Worm (Caenorhabditis elegans) whole organism, early embryonic: ENCODE measurements around the gene btb-5.
"Not testable (repeated sequence)": the region's sequence is repeated elsewhere in the genome, so short reads cannot be mapped to it uniquely, and the experiment has no call there.

Source experiments
- ama-1 ChIP-seq: fragments of 150-350 bp; optimal IDR thresholded peaks from 2 replicates; lab custom pipeline; 2014
- ceh-13 ChIP-seq: fragments of 200-800 bp; sonication (Bioruptor generic); optimal IDR thresholded peaks from 2 replicates; lab custom pipeline; 2018; ENCODE audit warnings: mild to moderate bottlenecking, missing genetic modification characterization, missing compliant biosample characterization
- ceh-36 ChIP-seq: sonication (generic microtip); optimal IDR thresholded peaks from 2 replicates; lab custom pipeline; 2016; ENCODE audit warnings: missing genetic modification characterization, inconsistent platforms, missing compliant biosample characterization
- flt-1 ChIP-seq: fragments of 200-800 bp; sonication (Bioruptor generic); IDR thresholded peaks from 2 replicates; pipeline ENCODE4 v1.3.6; 2022; ENCODE audit warnings: missing genetic modification characterization, missing compliant biosample characterization
- hmbx-1 ChIP-seq: sonication (generic microtip); optimal IDR thresholded peaks from 2 replicates; lab custom pipeline; 2016; ENCODE audit warnings: mild to moderate bottlenecking, missing genetic modification characterization, missing compliant biosample characterization
- hmg-4 ChIP-seq: fragments of 200-800 bp; sonication (Bioruptor generic); optimal IDR thresholded peaks from 2 replicates; lab custom pipeline; 2018; ENCODE audit warnings: mild to moderate bottlenecking, missing genetic modification characterization, missing compliant biosample characterization
- pes-1 ChIP-seq: fragments of 200-800 bp; sonication (Bioruptor generic); IDR thresholded peaks from 2 replicates; pipeline ENCODE4 v1.3.6; 2022; ENCODE audit warnings: missing genetic modification reagents, missing genetic modification characterization, missing compliant biosample characterization
- sea-1 ChIP-seq: fragments of 200-800 bp; sonication (Bioruptor generic); conservative IDR thresholded peaks from 2 replicates; pipeline ENCODE4 v1.3.6; 2022; ENCODE audit warnings: missing genetic modification characterization, missing compliant biosample characterization
- tbx-11 ChIP-seq: fragments of 200-800 bp; sonication (Bioruptor generic); IDR thresholded peaks from 2 replicates; pipeline ENCODE4 v1.3.6; 2022; ENCODE audit warnings: missing genetic modification characterization, missing compliant biosample characterization
- tbx-37 ChIP-seq: fragments of 200-800 bp; sonication (Bioruptor generic); conservative IDR thresholded peaks from 2 replicates; pipeline ENCODE4 v1.3.6; 2022; ENCODE audit warnings: missing genetic modification reagents, missing genetic modification characterization, missing compliant biosample characterization

ce11 chrIII:98822-99221 lies 37.9 kb upstream of the btb-5 start, which contains the start of gene C29F9.9:
- TF ChIP-seq ceh-36; tbx-37 (GFP tag; lab: Robert Waterston, UW); flt-1 (GFP tag; lab: Robert Waterston, UW); ama-1 (lab: Kevin White, UChicago); sea-1 (GFP tag; lab: Robert Waterston, UW); hmg-4 (GFP tag; lab: Kevin White, UChicago); tbx-11; ceh-13 (GFP tag; lab: Kevin White, UChicago); hmbx-1 (tag; lab: Kevin White, UChicago); pes-1 (GFP tag; lab: Robert Waterston, UW): not testable (repeated sequence)
